Fruit fly (Drosophila melanogaster): Measurements from ENCODE around the gene rhea.

The rhea gene

DNA sequence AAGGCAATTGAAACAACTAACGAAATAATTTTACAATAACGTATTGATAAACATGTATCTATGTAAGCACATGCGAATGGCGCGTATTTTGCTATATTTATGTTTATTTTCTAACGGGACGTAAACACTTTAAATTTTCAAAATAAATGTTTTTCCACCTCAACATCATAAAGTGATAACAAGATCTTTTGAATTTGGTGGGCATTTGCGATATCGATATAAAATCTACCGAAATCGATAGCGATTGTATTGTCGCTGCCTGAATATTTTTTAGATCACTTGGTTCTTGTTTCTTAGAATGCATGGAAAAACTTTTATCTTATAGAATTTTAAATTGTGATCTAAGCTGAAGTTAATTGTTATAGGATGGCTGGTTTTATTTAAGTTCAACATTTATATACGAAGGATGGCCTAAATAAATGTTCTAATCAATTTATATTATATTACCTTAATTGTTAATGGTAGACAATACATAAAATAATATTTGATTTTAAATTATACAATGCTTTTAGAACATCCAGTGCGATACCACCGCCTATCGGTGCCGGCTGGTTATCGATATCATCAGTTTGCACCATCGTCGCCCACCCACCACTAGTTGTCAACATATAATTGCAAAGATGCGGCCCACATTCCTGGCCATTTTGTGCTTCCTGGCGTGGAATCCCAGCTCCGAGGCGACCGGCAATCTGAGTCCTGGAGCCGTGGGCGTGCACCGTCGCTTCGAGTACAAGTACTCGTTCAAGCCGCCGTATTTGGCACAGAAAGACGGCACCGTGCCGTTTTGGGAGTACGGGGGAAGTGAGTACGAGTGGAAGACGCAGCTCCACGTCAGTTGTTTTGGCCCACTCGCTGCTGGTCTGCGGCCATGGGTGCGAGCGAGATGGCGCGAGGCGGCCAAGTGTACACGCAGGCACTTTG is 10.2 kb upstream of the rhea start, which contains the start of gene ergic53:
Gene ergic53 (plus strand): TSS at position 592 of the 921 bp plus-strand sequence.
- TF ChIP-seq noc (tag; optimal IDR thresholded peaks at IDR 0.05), result peak; percentile 25

dm6 chr3L:8536387-8536786 is 8.4 kb upstream of the rhea start:
- TF ChIP-seq noc (tag; optimal IDR thresholded peaks at IDR 0.05), result no peak

DNA sequence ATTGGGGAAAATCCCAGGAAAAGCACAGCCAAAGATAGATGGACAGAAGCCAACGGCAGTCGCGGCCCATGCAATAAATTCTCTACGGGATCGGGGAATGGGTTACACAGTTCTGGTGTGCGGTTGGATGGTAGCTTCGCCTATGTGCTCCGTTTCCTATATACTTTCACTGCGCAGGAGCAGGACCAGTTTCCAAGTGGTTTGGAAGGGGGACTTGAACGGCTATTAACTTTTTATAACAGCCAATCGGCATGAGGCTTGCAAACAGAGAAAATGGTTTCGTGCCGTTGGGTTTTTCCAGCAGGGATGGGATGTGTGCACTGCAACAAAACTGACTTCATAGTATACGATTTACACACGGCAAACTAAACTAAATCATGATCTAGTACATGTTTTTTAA is 6.4 kb upstream of the rhea start:
- TF ChIP-seq noc (tag; optimal IDR thresholded peaks at IDR 0.05), result no peak

DNA sequence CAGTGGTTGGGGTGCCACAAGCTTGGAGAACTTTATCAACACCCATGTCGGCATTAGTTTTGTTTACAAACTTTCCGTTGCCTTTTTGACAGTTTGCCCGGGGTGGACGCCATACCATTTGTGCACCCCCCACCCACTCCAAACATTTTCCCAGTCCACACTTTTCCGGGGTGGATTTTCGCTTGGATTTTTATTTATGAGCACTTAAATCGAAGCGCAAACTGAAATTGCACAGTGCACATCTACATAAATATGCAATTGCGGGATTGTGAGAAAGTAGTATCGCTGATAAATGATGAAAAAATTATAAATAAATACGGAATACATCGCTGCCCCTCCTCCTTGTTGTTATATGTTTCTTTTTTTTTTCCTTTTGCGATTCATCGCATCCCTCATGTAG is 4.3 kb upstream of the rhea start:
- TF ChIP-seq noc (tag; optimal IDR thresholded peaks at IDR 0.05), result no peak

DNA sequence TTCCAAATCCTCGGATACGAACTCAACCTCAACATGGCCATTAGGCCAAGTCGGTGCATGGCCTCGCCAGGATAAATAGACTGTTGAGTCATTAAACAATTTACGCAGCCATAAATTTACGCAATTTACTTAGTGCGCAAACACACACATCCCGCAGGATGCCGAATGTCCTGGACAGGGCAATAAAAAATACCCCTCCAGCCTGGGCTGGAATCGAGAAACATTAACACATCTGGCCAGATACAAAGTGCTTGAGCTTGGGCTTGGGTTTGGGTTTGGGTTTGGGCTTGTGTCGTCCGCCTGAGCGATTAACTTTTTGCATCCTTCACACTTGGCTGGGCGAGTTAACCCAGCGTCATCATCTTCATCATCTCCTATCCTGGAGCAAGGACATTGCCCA is 3.1 kb upstream of the rhea start:
- TF ChIP-seq noc (tag; optimal IDR thresholded peaks at IDR 0.05), result no peak

DNA sequence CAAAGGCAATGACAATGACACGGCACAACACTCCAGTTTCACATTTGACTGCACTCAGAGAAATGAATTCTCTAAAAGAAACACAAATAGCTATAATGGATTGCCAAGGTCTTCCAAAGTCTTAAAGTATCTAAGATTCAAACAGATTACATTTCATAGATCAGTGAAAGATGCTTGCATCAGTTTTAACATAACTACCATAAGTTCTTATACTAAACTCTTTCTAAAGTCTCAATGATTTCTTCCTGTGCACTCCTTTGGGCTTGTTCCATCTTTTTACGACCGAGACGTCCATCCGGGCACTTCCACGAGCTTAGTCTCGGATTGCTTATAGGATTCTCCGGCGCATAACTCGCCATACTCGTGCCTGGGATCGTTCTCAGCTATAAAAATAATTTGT is 2.6 kb upstream of the rhea start:
- no peak for TF ChIP-seq noc (tag; optimal IDR thresholded peaks at IDR 0.05)

DNA sequence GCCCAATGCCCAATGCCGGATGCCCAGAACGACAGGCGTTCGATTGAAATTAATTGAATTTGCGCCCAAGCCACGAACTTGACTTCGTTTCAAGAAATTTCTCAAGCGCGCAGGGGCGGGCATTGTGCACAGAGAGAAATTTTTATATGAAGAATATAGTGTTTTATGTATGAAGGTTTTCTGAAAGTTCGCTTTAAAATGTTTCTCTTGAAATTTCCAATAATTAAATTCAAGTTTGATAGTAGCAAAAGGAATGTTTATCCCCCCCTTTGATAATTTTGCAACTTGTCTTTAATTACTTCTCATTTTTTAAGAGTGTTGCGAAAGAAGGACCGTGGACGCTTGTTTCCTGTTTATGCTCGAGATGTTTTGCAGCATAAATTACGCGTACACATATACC is 935 bp upstream of the rhea start:
- no peak for TF ChIP-seq noc (tag; optimal IDR thresholded peaks at IDR 0.05)

DNA sequence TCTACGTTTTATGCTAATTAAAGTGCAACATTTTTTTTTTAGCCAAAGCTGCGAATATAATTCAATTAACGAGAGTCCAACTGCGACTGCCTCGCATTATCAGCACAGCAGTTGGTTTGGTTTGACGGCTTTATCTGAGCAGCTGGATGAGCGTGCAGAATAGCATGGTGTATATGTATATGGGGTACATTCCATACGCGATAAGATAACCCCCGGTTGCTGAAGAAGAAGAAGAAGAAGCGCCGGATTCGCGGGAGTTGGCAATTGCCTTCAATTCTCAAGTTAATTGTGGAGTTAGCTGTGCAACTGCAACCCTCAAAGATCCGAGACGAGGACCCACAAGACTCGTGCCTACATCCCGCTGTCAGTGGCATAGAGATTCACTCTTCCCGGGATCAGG is 672 bp downstream of the rhea start:
- TF ChIP-seq noc (tag; optimal IDR thresholded peaks at IDR 0.05), result peak; percentile 10

DNA sequence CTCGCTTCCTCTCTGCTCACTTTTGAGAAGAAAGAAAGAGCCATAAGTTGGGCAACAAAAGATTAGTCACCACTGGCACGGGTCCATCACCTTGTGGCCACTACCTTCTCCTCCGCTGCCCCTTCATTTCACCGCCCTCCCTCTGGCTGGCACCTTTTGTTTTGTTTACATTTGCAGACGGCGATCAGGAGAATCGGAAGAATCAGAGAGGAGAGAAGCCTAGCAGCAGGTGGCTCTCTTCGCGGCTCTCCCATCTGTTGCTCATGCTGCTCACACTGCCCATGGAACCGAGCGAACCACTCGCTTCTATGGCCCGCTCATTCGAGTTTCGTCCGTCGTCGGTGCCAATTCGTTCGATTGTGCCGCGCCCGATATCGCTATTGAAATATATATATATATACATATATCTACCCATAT is 1.6 kb downstream of the rhea start:
- peak; percentile 37 for TF ChIP-seq noc (tag; optimal IDR thresholded peaks at IDR 0.05)

- TF ChIP-seq noc (tag; optimal IDR thresholded peaks at IDR 0.05), result peak; percentile 88
Measured at dm6 chr3L:8547104-8547523, 2.3 kb downstream of the rhea start.

dm6 chr3L:8549183-8549890 is 4.5 kb downstream of the rhea start:
- TF ChIP-seq noc (tag; optimal IDR thresholded peaks at IDR 0.05), result no peak

- TF ChIP-seq noc (tag; optimal IDR thresholded peaks at IDR 0.05), result no peak
Measured at dm6 chr3L:8550836-8551235, 6.0 kb downstream of the rhea start.

dm6 chr3L:8553125-8553524 is 8.3 kb downstream of the rhea start:
- peak; percentile 22 for TF ChIP-seq noc (tag; optimal IDR thresholded peaks at IDR 0.05)

DNA sequence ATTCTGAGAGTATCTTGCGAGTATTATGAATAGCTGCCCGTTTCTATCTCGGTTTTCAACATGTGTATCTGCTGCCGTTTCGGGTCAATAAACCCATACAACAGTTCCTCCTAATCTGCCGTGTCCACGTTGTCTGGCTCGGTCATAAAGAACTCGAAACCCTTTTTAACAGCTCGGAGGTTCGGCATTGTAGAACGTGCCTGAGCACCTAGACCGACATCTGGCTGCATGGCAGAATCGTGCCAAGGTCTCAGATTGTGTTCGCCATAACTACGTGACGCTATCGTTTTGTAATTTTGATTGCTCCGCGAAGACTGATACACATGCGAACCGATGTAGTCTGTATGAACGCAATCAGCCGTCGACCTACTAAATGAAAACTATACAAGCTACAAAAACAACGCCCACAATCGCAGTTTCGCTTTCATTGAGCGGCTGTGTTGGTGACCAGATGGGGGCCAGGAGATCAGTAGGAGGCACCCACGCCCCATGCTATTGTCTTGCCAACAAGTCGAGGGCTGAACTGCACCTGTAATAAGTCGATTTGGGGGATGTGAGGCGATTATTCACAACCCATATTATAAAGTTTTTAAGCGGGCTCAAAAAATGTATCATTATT is 9.3 kb downstream of the rhea start:
- TF ChIP-seq noc (tag; optimal IDR thresholded peaks at IDR 0.05), result no peak

dm6 chr3L:8557018-8557417 is 12.2 kb downstream of the rhea start:
- no peak for TF ChIP-seq noc (tag; optimal IDR thresholded peaks at IDR 0.05)

dm6 chr3L:8559754-8560328 is 15.0 kb downstream of the rhea start:
- TF ChIP-seq noc (tag; optimal IDR thresholded peaks at IDR 0.05), result no peak
